Worm (Caenorhabditis elegans) whole organism, late embryonic: ENCODE results near the gene fipr-15.

Experiments
- ceh-45 ChIP-seq: fragments of 200-800 bp; sonication (Bioruptor generic); IDR thresholded peaks from 2 replicates; pipeline ENCODE4 v1.3.6; 2022; ENCODE audit warnings: missing genetic modification reagents, missing genetic modification characterization, missing compliant biosample characterization
- ceh-9 ChIP-seq: sonication (generic microtip); optimal IDR thresholded peaks from 2 replicates; lab custom pipeline; 2016; ENCODE audit warnings: mild to moderate bottlenecking, missing genetic modification characterization, inconsistent platforms, missing compliant biosample characterization
- fkh-10 ChIP-seq: fragments of 150-350 bp; optimal IDR thresholded peaks from 2 replicates; lab custom pipeline; 2014; ENCODE audit warnings: missing biosample characterization, missing genetic modification reagents, missing genetic modification characterization
- hlh-15 ChIP-seq: sonication (generic microtip); optimal IDR thresholded peaks from 2 replicates; lab custom pipeline; 2016; ENCODE audit warnings: missing genetic modification characterization, missing compliant biosample characterization
- hlh-30 ChIP-seq: sonication (generic microtip); optimal IDR thresholded peaks from 2 replicates; lab custom pipeline; 2017; ENCODE audit warnings: antibody characterized with exemption, missing genetic modification characterization, missing compliant biosample characterization; ENCODE audit not compliant: insufficient read depth
- nhr-11 ChIP-seq: fragments of 150-350 bp; optimal IDR thresholded peaks from 2 replicates; lab custom pipeline; 2014; ENCODE audit warnings: missing biosample characterization, missing genetic modification characterization
- pha-4 ChIP-seq: fragments of 150-350 bp; optimal IDR thresholded peaks from 2 replicates; lab custom pipeline; 2018; ENCODE audit warnings: missing biosample characterization, missing genetic modification reagents, missing genetic modification characterization
- pqm-1 ChIP-seq: sonication (generic microtip); optimal IDR thresholded peaks from 2 replicates; lab custom pipeline; 2016; ENCODE audit warnings: missing genetic modification characterization, missing compliant biosample characterization
- rnt-1 ChIP-seq: sonication (generic microtip); optimal IDR thresholded peaks from 2 replicates; lab custom pipeline; 2016; ENCODE audit warnings: missing genetic modification characterization, missing compliant biosample characterization

ce11 chrIV:10889820-10890462 is 9.6 kb downstream of the fipr-15 start, which contains the start of gene F13E9.15:
- no peak for TF ChIP-seq rnt-1 (tag; lab: Kevin White, UChicago)
- TF ChIP-seq ceh-45 (GFP tag; lab: Robert Waterston, UW), result no peak
- TF ChIP-seq nhr-11 (tag; lab: Kevin White, UChicago), result no peak
- TF ChIP-seq fkh-10, result no peak
- TF ChIP-seq ceh-9 (tag; lab: Kevin White, UChicago), result no peak
- TF ChIP-seq hlh-30, result no peak
- no peak for TF ChIP-seq pha-4 (tag; lab: Kevin White, UChicago)
- TF ChIP-seq pqm-1, result no peak
- TF ChIP-seq hlh-15 (tag; lab: Kevin White, UChicago), result no peak
